Worm (Caenorhabditis elegans): ENCODE data around the gene tbx-31.
A peak's percentile ranks its signal among the peaks of the same experiment; 100 is the strongest.

tbx-31 gene

ce11 chrX:1627837-1628236 is 46.1 kb downstream of the tbx-31 start, which contains the start of gene fbxb-58:
Gene fbxb-58 (plus strand): TSS chrX:1628137.
- TF ChIP-seq zag-1 (tag; optimal IDR thresholded peaks at IDR 0.05) (no peak), madf-5 (GFP tag; IDR thresholded peaks at IDR 0.05) (no peak), F44E2.7 (GFP tag; IDR thresholded peaks at IDR 0.05) (no peak), ceh-20 (GFP tag; IDR thresholded peaks at IDR 0.05) (no peak), hmg-1.1 (GFP tag; IDR thresholded peaks at IDR 0.05) (no peak), nhr-11 (tag; optimal IDR thresholded peaks at IDR 0.05) (no peak), duxl-1 (tag; optimal IDR thresholded peaks at IDR 0.05; ENCODE audit: poor library complexity) (no peak), nhr-25 (tag; optimal IDR thresholded peaks at IDR 0.05; ENCODE audit: borderline replicate concordance, insufficient read depth) (no peak), lin-38 (GFP tag; IDR thresholded peaks at IDR 0.05) (no peak), F37D6.2 (tag; optimal IDR thresholded peaks at IDR 0.05) (no peak), pha-4 (GFP tag; IDR thresholded peaks at IDR 0.05) (no peak), pha-4 (tag; optimal IDR thresholded peaks at IDR 0.05) (no peak), spr-3 (GFP tag; optimal IDR thresholded peaks at IDR 0.05) (no peak), nhr-77 (tag; optimal IDR thresholded peaks at IDR 0.05) (no peak), ceh-28 (tag; optimal IDR thresholded peaks at IDR 0.05) (no peak), lsy-2 (tag; optimal IDR thresholded peaks at IDR 0.05) (no peak), zip-2 (tag; optimal IDR thresholded peaks at IDR 0.05) (no peak), php-3 (GFP tag; IDR thresholded peaks at IDR 0.05) (no peak), T20F7.1 (GFP tag; optimal IDR thresholded peaks at IDR 0.05) (no peak), spr-1 (tag; optimal IDR thresholded peaks at IDR 0.05) (no peak), tra-1 (GFP tag; IDR thresholded peaks at IDR 0.05) (no peak)

DNA sequence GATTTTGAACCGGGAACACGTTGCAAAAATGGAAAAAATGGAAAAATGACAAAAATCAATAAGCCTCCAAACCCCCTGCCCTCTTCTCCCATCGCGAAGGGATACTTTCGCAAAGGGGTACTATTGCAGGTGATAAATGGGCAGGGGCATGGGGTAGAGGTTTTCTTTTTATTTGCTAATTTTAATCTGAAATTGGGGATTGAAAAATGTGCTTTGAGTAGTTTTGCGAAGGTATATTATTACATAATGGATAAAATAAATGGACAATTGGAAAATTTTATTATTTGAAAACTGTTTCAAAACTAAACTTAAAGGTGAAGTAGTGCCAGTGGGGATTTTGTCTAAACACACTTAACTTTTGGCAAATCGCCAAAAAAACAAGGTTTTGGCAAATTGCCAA is 46.9 kb downstream of the tbx-31 start:
- TF ChIP-seq lin-15B (tag; optimal IDR thresholded peaks at IDR 0.05) = peak; percentile 25
- TF ChIP-seq hlh-30 (tag; optimal IDR thresholded peaks at IDR 0.05; ENCODE audit: insufficient read depth) = peak; percentile 92
- TF ChIP-seq fkh-10 (GFP tag; optimal IDR thresholded peaks at IDR 0.05) = peak; percentile 95
- no peak for TF ChIP-seq dmd-8 (GFP tag; IDR thresholded peaks at IDR 0.05)
- TF ChIP-seq ces-1 (GFP tag; optimal IDR thresholded peaks at IDR 0.05) = peak; percentile 94
- TF ChIP-seq fos-1 (tag; optimal IDR thresholded peaks at IDR 0.05) = peak; percentile 94
- peak; percentile 70 to 71 for TF ChIP-seq hif-1 (tag; optimal IDR thresholded peaks at IDR 0.05)
- TF ChIP-seq snpc-4 (tag; optimal IDR thresholded peaks at IDR 0.05) = peak; percentile 36
- TF ChIP-seq F44E2.7 (GFP tag; IDR thresholded peaks at IDR 0.05) = 0 out of 2 replicates have a peak, but pooled peaks have one; percentile 32
- peak; percentile 95 for TF ChIP-seq saeg-2 (GFP tag; IDR thresholded peaks at IDR 0.05)
- peak; percentile 96 for TF ChIP-seq zfp-3 (GFP tag; conservative IDR thresholded peaks at IDR 0.05)
- peak; percentile 98 for TF ChIP-seq jun-1 (tag; optimal IDR thresholded peaks at IDR 0.05)
- TF ChIP-seq mxl-2 (GFP tag; conservative IDR thresholded peaks at IDR 0.05) = peak; percentile 76; the same call in 1 of the 2 replicates
- TF ChIP-seq ceh-62 (tag; optimal IDR thresholded peaks at IDR 0.05) = no peak
- TF ChIP-seq ztf-7 (tag; optimal IDR thresholded peaks at IDR 0.05) = peak; percentile 89
- TF ChIP-seq pqm-1 (tag; optimal IDR thresholded peaks at IDR 0.05) = peak; percentile 40
- peak; percentile 86 for TF ChIP-seq mdt-29 (GFP tag; IDR thresholded peaks at IDR 0.05)
- TF ChIP-seq R02D3.7 (tag; optimal IDR thresholded peaks at IDR 0.05) = no peak
- TF ChIP-seq nhr-11 (tag; optimal IDR thresholded peaks at IDR 0.05) = peak; percentile 95
- peak; percentile 91 for TF ChIP-seq Y75B8A.6 (GFP tag; IDR thresholded peaks at IDR 0.05)
- TF ChIP-seq lsy-2 (tag; optimal IDR thresholded peaks at IDR 0.05) = peak; percentile 92 to 95
- no peak; the same call in 1 of the 2 replicates for TF ChIP-seq snpc-1.2 (GFP tag; IDR thresholded peaks at IDR 0.05)
- TF ChIP-seq nhr-237 (tag; optimal IDR thresholded peaks at IDR 0.05) = peak; percentile 88
- TF ChIP-seq aly-2 (tag; optimal IDR thresholded peaks at IDR 0.05) = no peak
- peak; percentile 40 for TF ChIP-seq unc-39 (tag; optimal IDR thresholded peaks at IDR 0.05)
- no peak for TF ChIP-seq skn-1 (tag; optimal IDR thresholded peaks at IDR 0.05)
- peak; percentile 97 for TF ChIP-seq ceh-20 (GFP tag; IDR thresholded peaks at IDR 0.05)
- peak; percentile 98 for TF ChIP-seq egl-43 (GFP tag; IDR thresholded peaks at IDR 0.05)
- peak; percentile 95 for TF ChIP-seq ceh-28 (tag; optimal IDR thresholded peaks at IDR 0.05)
- TF ChIP-seq T20F7.1 (GFP tag; optimal IDR thresholded peaks at IDR 0.05) = peak; percentile 91
- TF ChIP-seq vab-7 (GFP tag; IDR thresholded peaks at IDR 0.05) = peak; percentile 96
- TF ChIP-seq set-16 (GFP tag; IDR thresholded peaks at IDR 0.05) = no peak
- peak; percentile 75; the same call in 1 of the 2 replicates for TF ChIP-seq tag-97 (GFP tag; IDR thresholded peaks at IDR 0.05)
- peak; percentile 95 for TF ChIP-seq hlh-11 (tag; optimal IDR thresholded peaks at IDR 0.05)
- peak; percentile 96 for TF ChIP-seq spr-3 (GFP tag; optimal IDR thresholded peaks at IDR 0.05)
- 0 out of 2 replicates have a peak, but pooled peaks have one; percentile 64 for TF ChIP-seq Y105C5A.15 (GFP tag; IDR thresholded peaks at IDR 0.05)
